Fruit fly (Drosophila melanogaster): ENCODE results near the gene CG2767.

DNA sequence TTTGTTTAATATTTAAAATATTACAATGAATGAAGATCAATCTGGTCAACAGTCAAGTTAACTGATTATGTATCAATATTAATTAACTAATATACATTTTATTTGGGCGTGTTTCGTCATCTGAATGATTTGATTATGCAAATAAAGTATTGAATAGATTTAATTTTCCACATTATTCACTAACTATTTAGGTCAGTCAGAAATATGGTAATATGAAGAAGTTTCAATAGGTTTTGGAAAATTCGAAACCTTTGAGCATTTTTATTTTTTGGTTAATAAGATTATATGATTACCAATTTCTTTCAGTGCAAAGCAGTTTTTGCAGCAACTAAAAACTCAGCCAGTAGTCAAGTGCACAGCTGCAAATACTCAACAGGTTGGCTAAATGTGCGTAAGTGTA is 15.8 kb downstream of the CG2767 start:
- TF ChIP-seq CG34367 (tag; optimal IDR thresholded peaks at IDR 0.05) (no peak), EcR (GFP tag; optimal IDR thresholded peaks at IDR 0.05) (no peak), CG8159 (tag; optimal IDR thresholded peaks at IDR 0.05) (peak; percentile 7), CG4496 (GFP tag; IDR thresholded peaks at IDR 0.05) (peak; percentile 55; the same call in 2 of the 3 replicates), Snoo (tag; optimal IDR thresholded peaks at IDR 0.05) (no peak), Ets98B (GFP tag; IDR thresholded peaks at IDR 0.05) (no peak), CG9948 (tag; optimal IDR thresholded peaks at IDR 0.05) (no peak), CG32121 (GFP tag; IDR thresholded peaks at IDR 0.05) (peak; percentile 24; the same call in 1 of the 2 replicates), CG10348 (GFP tag; IDR thresholded peaks at IDR 0.05) (no peak), CG13204 (GFP tag; optimal IDR thresholded peaks at IDR 0.05) (no peak), D1 (tag; optimal IDR thresholded peaks at IDR 0.05) (no peak)
